Worm (Caenorhabditis elegans): ENCODE results near the gene mdl-1.

The mdl-1 gene

ce11 chrX:6742011-6742683 is at the start of gene mdl-1 (continued):
- TF ChIP-seq snpc-4 (GFP tag; optimal IDR thresholded peaks at IDR 0.05): peak; percentile 39
- peak in 3 of 4 experiments; percentile 10 to 23 (median 16) for TF ChIP-seq snpc-4 (tag; optimal IDR thresholded peaks at IDR 0.05)
- no peak for TF ChIP-seq athp-1 (tag; optimal IDR thresholded peaks at IDR 0.05)
- TF ChIP-seq bed-2 (GFP tag; IDR thresholded peaks at IDR 0.05): no peak
- TF ChIP-seq nfyb-1 (GFP tag; IDR thresholded peaks at IDR 0.05): peak; percentile 90
- TF ChIP-seq T26A5.8 (tag; optimal IDR thresholded peaks at IDR 0.05): no peak
- TF ChIP-seq Y56A3A.18 (GFP tag; IDR thresholded peaks at IDR 0.05): no peak
- peak; percentile 72 for TF ChIP-seq somi-1 (GFP tag; optimal IDR thresholded peaks at IDR 0.05)
- TF ChIP-seq lin-54 (GFP tag; optimal IDR thresholded peaks at IDR 0.05): peak; percentile 38
- peak; percentile 62; the same call in 1 of the 2 replicates for TF ChIP-seq Y95B8A.8 (GFP tag; IDR thresholded peaks at IDR 0.05)
- TF ChIP-seq tbp1 (GFP tag; optimal IDR thresholded peaks at IDR 0.05): peak; percentile 44
- peak; percentile 65 for TF ChIP-seq gei-17 (GFP tag; optimal IDR thresholded peaks at IDR 0.05)
- TF ChIP-seq ztf-22 (GFP tag; optimal IDR thresholded peaks at IDR 0.05): peak; percentile 64
- TF ChIP-seq ccch-3 (GFP tag; optimal IDR thresholded peaks at IDR 0.05): no peak
- peak; percentile 60 for TF ChIP-seq rcor-1 (GFP tag; IDR thresholded peaks at IDR 0.05)
- peak; percentile 4 for TF ChIP-seq zim-3 (tag; optimal IDR thresholded peaks at IDR 0.05)
- peak; percentile 48; the same call in 1 of the 2 replicates for TF ChIP-seq C06A6.2 (GFP tag; conservative IDR thresholded peaks at IDR 0.05)

DNA sequence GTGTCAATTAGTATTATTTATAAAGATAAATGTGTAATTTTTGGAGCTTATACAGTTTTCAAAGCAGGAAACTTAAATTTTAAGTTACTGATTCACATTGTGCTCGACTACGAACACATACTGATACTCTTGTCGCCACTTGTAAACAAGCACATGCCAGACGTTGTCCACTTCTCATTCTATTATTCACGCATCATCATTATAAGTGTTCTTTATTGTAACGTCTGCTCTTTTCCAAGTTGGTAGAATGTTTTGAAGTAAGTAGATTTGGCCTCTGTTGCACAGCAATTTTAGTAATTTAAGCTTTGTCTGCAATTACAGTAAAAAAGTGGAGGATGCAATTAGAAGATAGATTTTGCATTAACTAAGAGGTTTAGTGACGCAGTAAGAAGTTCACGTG is 49.3 kb upstream of the mdl-1 start:
- TF ChIP-seq dpl-1 (GFP tag; optimal IDR thresholded peaks at IDR 0.05) (no peak), cebp-1 (GFP tag; IDR thresholded peaks at IDR 0.05) (no peak), cebp-1 (tag; optimal IDR thresholded peaks at IDR 0.05) (no peak), nhr-80 (tag; optimal IDR thresholded peaks at IDR 0.05) (no peak), hmg-20 (GFP tag; IDR thresholded peaks at IDR 0.05) (no peak), zim-3 (tag; optimal IDR thresholded peaks at IDR 0.05) (no peak), K12H6.12 (tag; optimal IDR thresholded peaks at IDR 0.05) (no peak), madf-10 (tag; optimal IDR thresholded peaks at IDR 0.05) (no peak), snpc-1.1 (tag; optimal IDR thresholded peaks at IDR 0.05; ENCODE audit: insufficient read depth) (no peak), dox-1 (GFP tag; IDR thresholded peaks at IDR 0.05) (no peak), ceh-27 (GFP tag; optimal IDR thresholded peaks at IDR 0.05) (no peak), F33H1.4 (GFP tag; IDR thresholded peaks at IDR 0.05) (no peak), ztf-28 (GFP tag; IDR thresholded peaks at IDR 0.05) (no peak), attf-3 (GFP tag; conservative IDR thresholded peaks at IDR 0.05) (no peak), nfya-1 (tag; optimal IDR thresholded peaks at IDR 0.05; ENCODE audit: borderline replicate concordance, insufficient read depth) (no peak), egl-18 (GFP tag; IDR thresholded peaks at IDR 0.05) (no peak), ekl-4 (GFP tag; IDR thresholded peaks at IDR 0.05) (no peak)

ce11 chrX:6693331-6693730 is 48.8 kb upstream of the mdl-1 start, which contains the start of gene F38B6.3:
TSS of gene F38B6.3 (plus strand) at chrX:6693631.
- TF ChIP-seq F55B11.4 (tag; optimal IDR thresholded peaks at IDR 0.05; ENCODE audit: borderline replicate concordance, insufficient read depth) (no peak), ceh-40 (GFP tag; IDR thresholded peaks at IDR 0.05) (no peak), hlh-26 (GFP tag; conservative IDR thresholded peaks at IDR 0.05) (no peak)

Data from whole organism, young adult.